Worm (Caenorhabditis elegans): Measurements from ENCODE around the gene gst-13.

gst-13 gene

ce11 chrII:9266755-9267154, 35.5 kb downstream of the gst-13 start, which contains the start of gene C01G6.2:
Gene C01G6.2, plus strand, starts transcription at chrII:9267055.
- TF ChIP-seq K12H6.12 (tag; optimal IDR thresholded peaks at IDR 0.05) (no peak), madf-8 (GFP tag; conservative IDR thresholded peaks at IDR 0.05) (no peak), pbrm-1 (GFP tag; IDR thresholded peaks at IDR 0.05) (no peak), egl-18 (GFP tag; IDR thresholded peaks at IDR 0.05) (no peak), ztf-6 (GFP tag; IDR thresholded peaks at IDR 0.05) (no peak)

ce11 chrII:9268983-9269382, 37.7 kb downstream of the gst-13 start:
- TF ChIP-seq F49E8.2 (tag; optimal IDR thresholded peaks at IDR 0.05; ENCODE audit: insufficient read depth) = no peak
- TF ChIP-seq rcor-1 (GFP tag; IDR thresholded peaks at IDR 0.05) = no peak
- TF ChIP-seq xnd-1 (tag; optimal IDR thresholded peaks at IDR 0.05) = no peak
- TF ChIP-seq T07F8.4 (tag; optimal IDR thresholded peaks at IDR 0.05) = no peak
- TF ChIP-seq rec-8 (tag; optimal IDR thresholded peaks at IDR 0.05) = no peak
- no peak for TF ChIP-seq cebp-2 (GFP tag; IDR thresholded peaks at IDR 0.05)
- no peak for TF ChIP-seq F39B2.1 (GFP tag; IDR thresholded peaks at IDR 0.05)
- no peak for TF ChIP-seq die-1 (tag; optimal IDR thresholded peaks at IDR 0.05)
- no peak for TF ChIP-seq ceh-91 (GFP tag; IDR thresholded peaks at IDR 0.05)
- no peak for TF ChIP-seq F10E7.11 (tag; optimal IDR thresholded peaks at IDR 0.05)
- TF ChIP-seq F57C9.4 (tag; optimal IDR thresholded peaks at IDR 0.05) = no peak
- TF ChIP-seq ztf-25 (GFP tag; IDR thresholded peaks at IDR 0.05) = no peak
- TF ChIP-seq ceh-100 (GFP tag; IDR thresholded peaks at IDR 0.05) = no peak
- no peak for TF ChIP-seq egl-18 (GFP tag; IDR thresholded peaks at IDR 0.05)
- TF ChIP-seq ccch-3 (GFP tag; optimal IDR thresholded peaks at IDR 0.05) = no peak
- no peak for TF ChIP-seq mes-4 (tag; optimal IDR thresholded peaks at IDR 0.05)
- no peak for TF ChIP-seq lin-40 (tag; optimal IDR thresholded peaks at IDR 0.05)

ce11 chrII:9269588-9269987, 38.3 kb downstream of the gst-13 start, which contains the start of gene C01G6.3:
Gene C01G6.3, plus strand, starts transcription at chrII:9269888.
- TF ChIP-seq madf-6 (GFP tag; IDR thresholded peaks at IDR 0.05) (0 out of 2 replicates have a peak, but pooled peaks have one; percentile 38), sptf-2 (GFP tag; optimal IDR thresholded peaks at IDR 0.05) (no peak), efl-1 (GFP tag; optimal IDR thresholded peaks at IDR 0.05) (peak; percentile 61), Y53F4B.3 (GFP tag; IDR thresholded peaks at IDR 0.05) (no peak), ztf-28 (GFP tag; IDR thresholded peaks at IDR 0.05) (no peak)

ce11 chrII:9271285-9271684, 40.0 kb downstream of the gst-13 start:
- TF ChIP-seq C17E4.6 (GFP tag; IDR thresholded peaks at IDR 0.05) (no peak), chd-7 (tag; optimal IDR thresholded peaks at IDR 0.05) (no peak), nfyb-1 (GFP tag; IDR thresholded peaks at IDR 0.05) (no peak), B0336.3 (GFP tag; IDR thresholded peaks at IDR 0.05) (no peak), T07F8.4 (tag; optimal IDR thresholded peaks at IDR 0.05) (no peak), F49E8.2 (tag; optimal IDR thresholded peaks at IDR 0.05; ENCODE audit: insufficient read depth) (no peak), gei-17 (GFP tag; optimal IDR thresholded peaks at IDR 0.05) (no peak), Y56A3A.18 (GFP tag; IDR thresholded peaks at IDR 0.05) (no peak), egrh-3 (GFP tag; IDR thresholded peaks at IDR 0.05) (no peak), lin-54 (GFP tag; optimal IDR thresholded peaks at IDR 0.05) (no peak), aptf-3 (GFP tag; IDR thresholded peaks at IDR 0.05) (no peak), F10E7.11 (tag; optimal IDR thresholded peaks at IDR 0.05) (no peak), snpc-3.4 (tag; optimal IDR thresholded peaks at IDR 0.05) (no peak), F37B4.10 (GFP tag; IDR thresholded peaks at IDR 0.05) (no peak), F22D6.2 (tag; optimal IDR thresholded peaks at IDR 0.05) (no peak), madf-6 (GFP tag; IDR thresholded peaks at IDR 0.05) (no peak), unc-62 (GFP tag; optimal IDR thresholded peaks at IDR 0.05) (no peak)

Data from whole organism, young adult.